Worm (Caenorhabditis elegans) whole organism, midembryonic: ENCODE data around the gene nac-3.

Source experiments
- tab-1 ChIP-seq: fragments of 200-800 bp; sonication (Bioruptor generic); IDR thresholded peaks from 2 replicates; pipeline ENCODE4 v1.3.6; 2022; ENCODE audit warnings: missing genetic modification characterization, missing compliant biosample characterization
- ztf-23 ChIP-seq: fragments of 200-800 bp; sonication (Bioruptor generic); IDR thresholded peaks from 2 replicates; pipeline ENCODE4 v1.3.6; 2022; ENCODE audit warnings: missing genetic modification reagents, missing genetic modification characterization, missing compliant biosample characterization
- ztf-29 ChIP-seq: fragments of 200-800 bp; sonication (Bioruptor generic); IDR thresholded peaks from 2 replicates; pipeline ENCODE4 v1.3.6; 2022; ENCODE audit warnings: missing genetic modification reagents, missing genetic modification characterization, missing compliant biosample characterization

DNA sequence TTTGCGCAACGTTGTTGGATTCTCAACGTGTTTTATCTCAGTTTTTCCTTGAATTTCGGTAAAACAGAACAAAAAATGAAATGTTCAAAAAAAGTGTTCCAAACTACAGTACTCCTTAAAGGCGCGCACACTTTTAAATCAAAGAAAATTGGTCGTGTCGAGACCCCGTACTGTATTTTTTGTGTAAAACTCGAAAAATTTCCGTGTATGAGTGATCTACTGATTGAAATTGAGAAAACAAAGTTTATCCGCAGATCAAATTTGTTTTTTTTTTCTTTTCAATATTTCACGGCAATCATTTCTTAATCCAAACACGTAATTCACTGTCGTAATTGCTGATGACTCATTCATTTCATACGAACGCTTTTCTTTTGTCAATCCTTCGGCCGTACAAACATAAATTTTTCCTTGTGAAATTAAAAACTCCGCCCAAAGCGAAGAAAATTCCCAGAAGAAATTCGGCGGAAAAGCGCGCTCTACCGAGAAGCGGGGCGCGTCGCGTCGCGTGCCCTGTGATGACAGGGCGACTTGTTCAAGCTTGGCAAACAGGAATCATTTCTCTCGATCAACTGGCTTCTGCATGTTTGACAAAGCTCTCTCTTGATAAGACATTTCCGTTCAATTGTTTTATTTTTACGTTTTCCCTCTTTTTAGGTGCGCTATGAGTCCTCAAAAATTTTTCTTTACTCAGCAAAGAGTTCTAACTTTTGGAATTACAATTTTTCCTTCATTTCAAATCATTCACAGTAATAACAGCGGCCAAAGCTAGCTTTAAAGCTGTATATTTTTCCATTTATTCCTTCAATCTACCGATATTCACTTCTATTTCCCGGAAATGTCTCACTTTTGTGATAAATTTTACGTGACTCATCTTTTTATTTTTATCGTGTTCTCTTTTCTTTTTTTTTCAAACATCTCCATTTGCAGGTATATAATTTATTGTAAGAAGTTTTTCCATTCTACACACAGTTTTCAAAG is 50.6 kb downstream of the nac-3 start, which contains the start of gene chc-1:
- TF ChIP-seq tab-1 (no peak), ztf-23 (no peak), ztf-29 (GFP tag; lab: Robert Waterston, UW) (no peak)
